Fruit fly (Drosophila melanogaster) whole organism, embryonic: ENCODE results near the gene loqs.

Source experiments
- C15 ChIP-seq: fragments of 200-800 bp; sonication (Bioruptor generic); IDR thresholded peaks from 3 replicates; pipeline ENCODE4 v1.3.6; 2022; ENCODE audit warnings: missing biosample characterization, missing genetic modification characterization
- CG11398 ChIP-seq: fragments of 200-800 bp; sonication (Bioruptor generic); optimal IDR thresholded peaks from 2 replicates; lab custom pipeline; 2016; ENCODE audit warnings: missing biosample characterization, missing genetic modification characterization
- CG12071 ChIP-seq: fragments of 200-800 bp; sonication (Bioruptor generic); optimal IDR thresholded peaks from 3 replicates; lab custom pipeline; 2018; ENCODE audit warnings: missing biosample characterization, mild to moderate bottlenecking, missing genetic modification characterization
- CG12659 ChIP-seq: fragments of 200-800 bp; sonication (Bioruptor generic); optimal IDR thresholded peaks from 3 replicates; lab custom pipeline; 2017; ENCODE audit warnings: mild to moderate bottlenecking, missing biosample characterization, missing genetic modification reagents, missing genetic modification characterization
- CG1602 ChIP-seq: fragments of 200-800 bp; sonication (Bioruptor generic); optimal IDR thresholded peaks from 3 replicates; lab custom pipeline; 2016; ENCODE audit warnings: missing biosample characterization, missing genetic modification characterization
- CG17361 ChIP-seq: fragments of 200-800 bp; sonication (Bioruptor generic); IDR thresholded peaks from 3 replicates; pipeline ENCODE4 v1.3.6; 2022; ENCODE audit warnings: missing biosample characterization, missing genetic modification characterization
- CG17802 ChIP-seq: fragments of 200-800 bp; sonication (Bioruptor generic); optimal IDR thresholded peaks from 2 replicates; lab custom pipeline; 2018; ENCODE audit warnings: missing biosample characterization, mild to moderate bottlenecking, missing genetic modification characterization, moderate library complexity
- CG18011 ChIP-seq: fragments of 200-800 bp; sonication (Bioruptor generic); optimal IDR thresholded peaks from 2 replicates; lab custom pipeline; 2017; ENCODE audit warnings: missing biosample characterization, missing genetic modification characterization, mild to moderate bottlenecking, moderate library complexity, missing genotype
- CG18599 ChIP-seq: fragments of 200-800 bp; sonication (Bioruptor generic); optimal IDR thresholded peaks from 3 replicates; lab custom pipeline; 2017; ENCODE audit warnings: missing biosample characterization, missing genetic modification characterization, mild to moderate bottlenecking, moderate library complexity, missing genetic modification reagents
- CG2120 ChIP-seq: fragments of 200-800 bp; sonication (Bioruptor generic); optimal IDR thresholded peaks from 3 replicates; lab custom pipeline; 2016; ENCODE audit warnings: missing biosample characterization, missing genetic modification characterization
- CG3065 ChIP-seq: fragments of 200-800 bp; sonication (Bioruptor generic); optimal IDR thresholded peaks from 2 replicates; lab custom pipeline; 2016; ENCODE audit warnings: missing biosample characterization, missing genetic modification characterization
- CG31365 ChIP-seq: fragments of 200-800 bp; sonication (Bioruptor generic); optimal IDR thresholded peaks from 2 replicates; lab custom pipeline; 2018; ENCODE audit warnings: missing biosample characterization, mild to moderate bottlenecking, missing genetic modification characterization
- CG33557 ChIP-seq: fragments of 200-800 bp; sonication (Bioruptor generic); optimal IDR thresholded peaks from 2 replicates; lab custom pipeline; 2019; ENCODE audit warnings: missing biosample characterization, mild to moderate bottlenecking, missing genetic modification characterization, moderate library complexity
- CG3838 ChIP-seq: fragments of 200-800 bp; sonication (Bioruptor generic); optimal IDR thresholded peaks from 3 replicates; lab custom pipeline; 2016; ENCODE audit warnings: missing biosample characterization, missing genetic modification characterization
- CG3995 ChIP-seq: fragments of 200-800 bp; sonication (Bioruptor generic); optimal IDR thresholded peaks from 3 replicates; lab custom pipeline; 2016; ENCODE audit warnings: missing biosample characterization, missing genetic modification characterization
- CG5953 ChIP-seq: fragments of 200-800 bp; sonication (Bioruptor generic); IDR thresholded peaks from 2 replicates; pipeline ENCODE4 v1.3.6; 2022; ENCODE audit warnings: missing biosample characterization, missing genetic modification characterization
- CG9215 ChIP-seq: fragments of 200-800 bp; sonication (Bioruptor generic); IDR thresholded peaks from 2 replicates; pipeline ENCODE4 v1.3.6; 2022; ENCODE audit warnings: missing biosample characterization, missing genetic modification characterization
- CG9817 ChIP-seq: fragments of 200-800 bp; sonication (Bioruptor generic); optimal IDR thresholded peaks from 2 replicates; lab custom pipeline; 2018; ENCODE audit warnings: missing biosample characterization, mild to moderate bottlenecking, missing genetic modification characterization, moderate library complexity
- CTCF ChIP-seq: fragments of 200-800 bp; sonication (Bioruptor generic); optimal IDR thresholded peaks from 2 replicates; lab custom pipeline; 2017; ENCODE audit warnings: missing biosample characterization, mild to moderate bottlenecking, missing genetic modification characterization, moderate library complexity
- Dfd ChIP-seq, 2 experiments: fragments of >200 bp; optimal IDR thresholded peaks; 2 replicates each; lab custom pipeline; 2017; ENCODE audit warnings: missing biosample characterization in 2 of 2, missing genetic modification characterization in 2 of 2
- Dll ChIP-seq: fragments of 200-800 bp; sonication (Bioruptor generic); IDR thresholded peaks from 4 replicates; pipeline ENCODE4 v1.3.6; 2022; ENCODE audit warnings: missing biosample characterization, missing genetic modification characterization; ENCODE audit not compliant: partially characterized antibody
- Fer3 ChIP-seq: fragments of 200-800 bp; sonication (Bioruptor generic); optimal IDR thresholded peaks from 2 replicates; lab custom pipeline; 2018; ENCODE audit warnings: missing biosample characterization, mild to moderate bottlenecking, missing genetic modification characterization, moderate library complexity
- Gug ChIP-seq: fragments of 200-800 bp; sonication (Bioruptor generic); IDR thresholded peaks from 4 replicates; pipeline ENCODE4 v1.3.6; 2022; ENCODE audit warnings: missing biosample characterization, missing genetic modification characterization
- HHEX ChIP-seq: fragments of 200-800 bp; sonication (Bioruptor generic); optimal IDR thresholded peaks from 3 replicates; lab custom pipeline; 2017; ENCODE audit warnings: missing biosample characterization, mild to moderate bottlenecking, missing genetic modification characterization, missing genetic modification reagents
- Kr ChIP-seq: fragments of 200-800 bp; sonication (Bioruptor generic); optimal IDR thresholded peaks from 2 replicates; lab custom pipeline; 2017; ENCODE audit warnings: missing biosample characterization, mild to moderate bottlenecking, missing genetic modification characterization
- MBD-R2 ChIP-seq: fragments of 200-800 bp; sonication (Bioruptor generic); IDR thresholded peaks from 2 replicates; pipeline ENCODE4 v1.3.6; 2022; ENCODE audit warnings: missing biosample characterization, missing genetic modification characterization
- MTF-1 ChIP-seq: fragments of 200-800 bp; sonication (Bioruptor generic); optimal IDR thresholded peaks from 2 replicates; lab custom pipeline; 2018; ENCODE audit warnings: missing biosample characterization, mild to moderate bottlenecking, missing genetic modification characterization, borderline replicate concordance
- Nf-YC ChIP-seq: fragments of 200-800 bp; optimal IDR thresholded peaks from 3 replicates; lab custom pipeline; 2019; ENCODE audit warnings: missing biosample characterization, mild to moderate bottlenecking, missing genetic modification characterization, moderate library complexity
- Rfx ChIP-seq: fragments of 200-800 bp; sonication (Bioruptor generic); IDR thresholded peaks from 2 replicates; pipeline ENCODE4 v1.3.6; 2022; ENCODE audit warnings: missing biosample characterization, missing genetic modification characterization
- Scr ChIP-seq: fragments of 200-800 bp; sonication (Bioruptor generic); IDR thresholded peaks from 2 replicates; pipeline ENCODE4 v1.3.6; 2022; ENCODE audit warnings: missing biosample characterization, missing genetic modification characterization; ENCODE audit not compliant: partially characterized antibody
- Tbp ChIP-seq: fragments of >200 bp; optimal IDR thresholded peaks from 2 replicates; lab custom pipeline; 2018; ENCODE audit warnings: missing biosample characterization, missing genetic modification characterization
- Trl ChIP-seq, 3 experiments: fragments of >200 bp in 2 of 3; fragments of 200-800 bp in 1 of 3; sonication (Bioruptor generic) in 1 of 3; optimal IDR thresholded peaks; 2 replicates in 1 of 3; 3 replicates in 2 of 3; lab custom pipeline; 2016 to 2017; ENCODE audit warnings: missing biosample characterization in 1 of 3, missing genetic modification characterization in 1 of 3
- abd-A ChIP-seq: fragments of 200-800 bp; sonication (Bioruptor generic); optimal IDR thresholded peaks from 3 replicates; lab custom pipeline; 2019; ENCODE audit warnings: missing biosample characterization, mild to moderate bottlenecking, missing genetic modification characterization, moderate library complexity
- ara ChIP-seq: fragments of 200-800 bp; sonication (Bioruptor generic); IDR thresholded peaks from 2 replicates; pipeline ENCODE4 v1.3.6; 2022; ENCODE audit warnings: missing biosample characterization, missing genetic modification characterization
- az2 ChIP-seq: fragments of 200-800 bp; sonication (Bioruptor generic); optimal IDR thresholded peaks from 3 replicates; lab custom pipeline; 2016; ENCODE audit warnings: missing biosample characterization, missing genetic modification characterization
- chif ChIP-seq, 2 experiments: fragments of 200-800 bp; sonication (Bioruptor generic); optimal IDR thresholded peaks; 3 replicates each; lab custom pipeline; 2016; ENCODE audit warnings: missing biosample characterization in 2 of 2, missing genetic modification characterization in 2 of 2
- dimm ChIP-seq: fragments of 200-800 bp; sonication (Bioruptor generic); IDR thresholded peaks from 2 replicates; pipeline ENCODE4 v1.3.6; 2022; ENCODE audit warnings: missing biosample characterization, missing genetic modification characterization
- emc ChIP-seq: fragments of 200-800 bp; sonication (Bioruptor generic); optimal IDR thresholded peaks from 2 replicates; lab custom pipeline; 2016; ENCODE audit warnings: missing biosample characterization, missing genetic modification characterization
- en ChIP-seq: fragments of 200-800 bp; sonication (Bioruptor generic); optimal IDR thresholded peaks from 2 replicates; lab custom pipeline; 2016; ENCODE audit warnings: missing biosample characterization, missing genetic modification characterization
- jumu ChIP-seq: fragments of 200-800 bp; sonication (Bioruptor generic); optimal IDR thresholded peaks from 3 replicates; lab custom pipeline; 2016; ENCODE audit warnings: missing biosample characterization, missing genetic modification characterization
- kah ChIP-seq: fragments of 200-800 bp; sonication (Bioruptor generic); optimal IDR thresholded peaks from 2 replicates; lab custom pipeline; 2018; ENCODE audit warnings: missing biosample characterization, mild to moderate bottlenecking, missing genetic modification characterization
- lola ChIP-seq, 3 experiments: fragments of >200 bp in 2 of 3; fragments of 200-800 bp in 1 of 3; sonication (Bioruptor generic) in 1 of 3; optimal IDR thresholded peaks; 2 replicates each; lab custom pipeline; 2017 to 2019; ENCODE audit warnings: missing biosample characterization in 3 of 3, missing genetic modification characterization in 3 of 3, mild to moderate bottlenecking in 1 of 3, moderate library complexity in 1 of 3
- nerfin-1 ChIP-seq: fragments of 200-800 bp; sonication (Bioruptor generic); optimal IDR thresholded peaks from 3 replicates; lab custom pipeline; 2019; ENCODE audit warnings: missing biosample characterization, mild to moderate bottlenecking, missing genetic modification characterization, moderate library complexity
- slou ChIP-seq: fragments of 200-800 bp; sonication (Bioruptor generic); optimal IDR thresholded peaks from 3 replicates; lab custom pipeline; 2016; ENCODE audit warnings: missing biosample characterization, missing genetic modification characterization
- stwl ChIP-seq: fragments of 200-800 bp; sonication (Bioruptor generic); optimal IDR thresholded peaks from 3 replicates; lab custom pipeline; 2018; ENCODE audit warnings: missing biosample characterization, mild to moderate bottlenecking, missing genetic modification characterization, moderate library complexity
- tin ChIP-seq: fragments of 200-800 bp; sonication (Bioruptor generic); optimal IDR thresholded peaks from 3 replicates; lab custom pipeline; 2016; ENCODE audit warnings: missing biosample characterization, missing genetic modification characterization
- tio ChIP-seq: fragments of 200-800 bp; sonication (Bioruptor generic); optimal IDR thresholded peaks from 2 replicates; lab custom pipeline; 2017; ENCODE audit warnings: missing biosample characterization, missing genetic modification characterization, inconsistent platforms
- tx ChIP-seq: fragments of 200-800 bp; sonication (Bioruptor generic); optimal IDR thresholded peaks from 2 replicates; lab custom pipeline; 2016; ENCODE audit warnings: missing biosample characterization, missing genetic modification characterization
- vvl ChIP-seq: fragments of 200-800 bp; sonication (Bioruptor generic); IDR thresholded peaks from 2 replicates; pipeline ENCODE4 v1.3.6; 2022; ENCODE audit warnings: missing biosample characterization, missing genetic modification characterization
- zf30C ChIP-seq: fragments of 200-800 bp; sonication (Bioruptor generic); optimal IDR thresholded peaks from 3 replicates; lab custom pipeline; 2018; ENCODE audit warnings: missing biosample characterization, mild to moderate bottlenecking, missing genetic modification characterization
- zfh2 ChIP-seq: fragments of 200-800 bp; sonication (Bioruptor generic); optimal IDR thresholded peaks from 2 replicates; lab custom pipeline; 2016; ENCODE audit warnings: missing biosample characterization, missing genetic modification characterization

Gene loqs

dm6 chr2L:13387255-13387654, 4.8 kb downstream of the loqs start, which contains the start of the genes Ing5 and CG7099 (continued):
- TF ChIP-seq lola (GFP tag; optimal IDR thresholded peaks at IDR 0.05; lab: Kevin White, UChicago) (peak in 1 of 3 experiments; percentile 94), en (GFP tag; lab: Kevin White, UChicago) (peak; percentile 60), ara (GFP tag; lab: Robert Waterston, UW) (peak; percentile 96), CG5953 (GFP tag; lab: Robert Waterston, UW) (peak; percentile 92), CG33557 (GFP tag; lab: Kevin White, UChicago) (peak; percentile 91), dimm (GFP tag; lab: Robert Waterston, UW) (peak; percentile 76), CG17802 (tag; lab: Kevin White, UChicago) (peak; percentile 87), tio (GFP tag; lab: Kevin White, UChicago) (peak; percentile 96), CTCF (peak; percentile 60), CG2120 (GFP tag; lab: Kevin White, UChicago) (peak; percentile 97), vvl (GFP tag; lab: Robert Waterston, UW) (peak; percentile 98), chif (GFP tag; optimal IDR thresholded peaks at IDR 0.05; lab: Kevin White, UChicago) (peak; percentile 86 to 93), Dfd (GFP tag; optimal IDR thresholded peaks at IDR 0.05; lab: Kevin White, UChicago) (no peak), CG11398 (GFP tag; lab: Kevin White, UChicago) (peak; percentile 60), CG9817 (peak; percentile 97), CG3065 (GFP tag; lab: Kevin White, UChicago) (peak; percentile 95), zf30C (no peak), CG18599 (GFP tag; lab: Kevin White, UChicago) (peak; percentile 96), Nf-YC (tag; lab: Kevin White, UChicago) (peak; percentile 89), Tbp (GFP tag; lab: Kevin White, UChicago) (no peak), CG17361 (GFP tag; lab: Robert Waterston, UW) (peak; percentile 97), Scr (GFP tag; lab: Robert Waterston, UW) (peak; percentile 67), abd-A (no peak), CG1602 (peak; percentile 98), kah (GFP tag; lab: Kevin White, UChicago) (peak; percentile 85), Rfx (GFP tag; lab: Robert Waterston, UW) (peak; percentile 98), CG3995 (GFP tag; lab: Kevin White, UChicago) (peak; percentile 73), Gug (peak; percentile 96), CG12659 (GFP tag; lab: Kevin White, UChicago) (peak; percentile 97), MTF-1 (peak; percentile 83), nerfin-1 (tag; lab: Kevin White, UChicago) (peak; percentile 93), CG12071 (no peak), Kr (no peak), C15 (GFP tag; lab: Robert Waterston, UW) (peak; percentile 94), HHEX (GFP tag; lab: Kevin White, UChicago) (peak; percentile 95), Fer3 (peak; percentile 97), CG31365 (no peak), Trl (optimal IDR thresholded peaks at IDR 0.05; lab: Kevin White, UChicago) (no peak), Trl (GFP tag; optimal IDR thresholded peaks at IDR 0.05; lab: Kevin White, UChicago) (peak; percentile 91), CG9215 (peak; percentile 94), emc (GFP tag; lab: Kevin White, UChicago) (peak; percentile 84), jumu (GFP tag; lab: Kevin White, UChicago) (peak; percentile 81), CG18011 (GFP tag; lab: Kevin White, UChicago) (peak; percentile 87), MBD-R2 (GFP tag; lab: Robert Waterston, UW) (peak; percentile 99), stwl (tag; lab: Kevin White, UChicago) (peak; percentile 92), tin (GFP tag; lab: Kevin White, UChicago) (peak; percentile 97), slou (peak; percentile 97), az2 (GFP tag; lab: Kevin White, UChicago) (peak; percentile 97), tx (GFP tag; lab: Kevin White, UChicago) (peak; percentile 88), CG3838 (GFP tag; lab: Kevin White, UChicago) (peak; percentile 87), zfh2 (peak; percentile 95), Dll (GFP tag; lab: Robert Waterston, UW) (peak; percentile 77)
